Fruit fly (Drosophila melanogaster): Measurements from ENCODE around the gene CG8032.
A peak's percentile ranks its signal among the peaks of the same experiment; 100 is the strongest.

Gene CG8032

DNA sequence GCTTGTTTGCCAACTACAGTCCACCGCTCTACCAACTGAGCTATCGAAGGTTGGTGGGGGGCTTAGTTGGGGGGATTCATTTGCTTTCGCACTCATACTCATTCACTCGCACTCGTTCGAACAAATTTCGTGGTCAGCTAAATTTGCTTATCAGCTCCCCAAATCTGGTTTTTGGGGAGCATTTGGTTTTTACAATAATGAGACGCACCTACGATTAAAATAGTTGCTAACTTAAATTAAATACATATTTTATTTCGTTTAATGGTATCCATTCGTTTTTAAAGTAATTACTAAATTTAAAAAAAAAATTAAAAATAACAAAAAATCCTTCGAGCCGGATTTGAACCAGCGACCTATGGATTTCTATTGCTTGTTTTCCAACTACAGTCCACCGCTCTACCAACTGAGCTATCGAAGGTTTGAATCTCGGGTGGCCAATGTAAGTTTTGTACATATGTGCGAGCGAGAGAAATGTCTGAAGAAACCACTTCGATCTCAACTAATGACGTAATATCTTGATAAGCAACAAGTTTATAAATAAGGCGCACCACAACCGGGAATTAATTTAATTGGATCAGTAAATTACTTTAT lies 21.4 kb upstream of the CG8032 start (continued):
- TF ChIP-seq Atf3 (GFP tag; optimal IDR thresholded peaks at IDR 0.05) (no peak), jigr1 (GFP tag; IDR thresholded peaks at IDR 0.05) (no peak), ato (GFP tag; IDR thresholded peaks at IDR 0.05; ENCODE audit: partially characterized antibody) (peak; percentile 51; the same call in 1 of the 2 replicates), nerfin-2 (GFP tag; IDR thresholded peaks at IDR 0.05; ENCODE audit: partially characterized antibody) (peak; percentile 44; the same call in 1 of the 2 replicates), gt (GFP tag; IDR thresholded peaks at IDR 0.05) (no peak), CG17912 (GFP tag; optimal IDR thresholded peaks at IDR 0.05) (no peak), CG12071 (GFP tag; optimal IDR thresholded peaks at IDR 0.05) (no peak), fru (optimal IDR thresholded peaks at IDR 0.05) (no peak), CG6791 (GFP tag; IDR thresholded peaks at IDR 0.05; ENCODE audit: partially characterized antibody) (peak; percentile 76), CG2129 (GFP tag; IDR thresholded peaks at IDR 0.05; ENCODE audit: partially characterized antibody) (0 out of 2 replicates have a peak, but pooled peaks have one; percentile 25), CG31388 (GFP tag; optimal IDR thresholded peaks at IDR 0.05) (no peak), Neu2 (GFP tag; optimal IDR thresholded peaks at IDR 0.05; ENCODE audit: borderline replicate concordance) (no peak), grn (GFP tag; optimal IDR thresholded peaks at IDR 0.05) (peak; percentile 80), so (GFP tag; IDR thresholded peaks at IDR 0.05) (no peak), CG15601 (tag; optimal IDR thresholded peaks at IDR 0.05) (no peak), bsh (GFP tag; optimal IDR thresholded peaks at IDR 0.05) (no peak), CG4617 (GFP tag; optimal IDR thresholded peaks at IDR 0.05; ENCODE audit: borderline replicate concordance) (no peak), CG6813 (GFP tag; optimal IDR thresholded peaks at IDR 0.05) (no peak), scrt (GFP tag; optimal IDR thresholded peaks at IDR 0.05) (no peak), CG13287 (GFP tag; IDR thresholded peaks at IDR 0.05; ENCODE audit: partially characterized antibody) (peak; percentile 22; the same call in 1 of the 2 replicates), ERR (GFP tag; optimal IDR thresholded peaks at IDR 0.05) (no peak), fd3F (GFP tag; optimal IDR thresholded peaks at IDR 0.05) (no peak), Sry-β (GFP tag; optimal IDR thresholded peaks at IDR 0.05) (no peak), bab2 (GFP tag; optimal IDR thresholded peaks at IDR 0.05) (no peak), vnd (GFP tag; IDR thresholded peaks at IDR 0.05; ENCODE audit: partially characterized antibody) (peak; percentile 31; the same call in 1 of the 3 replicates), sima (GFP tag; optimal IDR thresholded peaks at IDR 0.05) (no peak), CG15269 (tag; optimal IDR thresholded peaks at IDR 0.05) (no peak), Lhr (GFP tag; optimal IDR thresholded peaks at IDR 0.05) (no peak), HmgZ (tag; optimal IDR thresholded peaks at IDR 0.05) (no peak), sug (tag; optimal IDR thresholded peaks at IDR 0.05) (peak; percentile 97), CG17359 (tag; optimal IDR thresholded peaks at IDR 0.05) (no peak), Nf-YB (GFP tag; optimal IDR thresholded peaks at IDR 0.05) (no peak), Sin3A (optimal IDR thresholded peaks at IDR 0.05) (no peak), abd-A (tag; optimal IDR thresholded peaks at IDR 0.05) (no peak), CG14441 (GFP tag; IDR thresholded peaks at IDR 0.05) (no peak), peb (GFP tag; IDR thresholded peaks at IDR 0.05) (no peak), CG2678 (tag; optimal IDR thresholded peaks at IDR 0.05) (peak; percentile 9), CG11093 (GFP tag; IDR thresholded peaks at IDR 0.05) (no peak), CG18619 (GFP tag; optimal IDR thresholded peaks at IDR 0.05) (no peak), CG13424 (tag; optimal IDR thresholded peaks at IDR 0.05) (no peak), CG12659 (GFP tag; optimal IDR thresholded peaks at IDR 0.05) (no peak), caup (GFP tag; optimal IDR thresholded peaks at IDR 0.05; ENCODE audit: severe bottlenecking) (no peak), CG8290 (GFP tag; optimal IDR thresholded peaks at IDR 0.05) (no peak), CG8290 (tag; optimal IDR thresholded peaks at IDR 0.05) (no peak), BtbVII (GFP tag; optimal IDR thresholded peaks at IDR 0.05) (peak; percentile 36), CG18599 (GFP tag; optimal IDR thresholded peaks at IDR 0.05) (no peak), CG14710 (tag; optimal IDR thresholded peaks at IDR 0.05) (no peak), CG43689 (GFP tag; IDR thresholded peaks at IDR 0.05) (no peak), CG34376 (GFP tag; optimal IDR thresholded peaks at IDR 0.05) (no peak)
